Fruit fly (Drosophila melanogaster): Measurements from ENCODE around the gene Mst57Db.

DNA sequence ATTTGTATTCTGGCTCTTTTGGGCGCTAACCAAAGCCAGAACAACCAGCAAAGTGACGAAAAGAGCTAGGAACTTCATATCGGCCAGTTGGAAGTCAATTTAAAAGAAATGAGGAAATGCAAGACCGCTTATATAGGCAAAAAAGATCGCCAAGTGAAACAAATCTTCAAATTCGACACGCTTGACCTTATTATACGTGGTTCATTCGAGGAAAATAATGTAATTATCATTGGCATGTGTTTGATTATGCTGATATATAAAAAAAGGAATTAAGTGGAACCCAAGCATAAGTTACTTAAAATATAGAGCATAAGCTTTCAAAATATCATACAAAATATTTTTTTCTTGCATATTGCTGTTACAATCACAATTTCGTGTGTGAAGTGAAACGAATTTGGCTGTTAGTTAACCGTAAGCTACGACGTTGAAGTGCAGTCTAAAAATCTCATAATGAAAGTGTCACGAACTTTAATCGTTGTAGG is 1.1 kb upstream of the Mst57Db start, which contains the start of the genes Mst57Da and alpha4GT2:
- TF ChIP-seq CTCF (optimal IDR thresholded peaks at IDR 0.05) (no peak), CG8478 (optimal IDR thresholded peaks at IDR 0.05) (no peak)

All from S2 (cell line).